Worm (Caenorhabditis elegans) whole organism, L4 larva: ENCODE data around the gene smk-1.

Source experiments
- D1046.2 ChIP-seq: fragments of 200-800 bp; sonication (Bioruptor generic); IDR thresholded peaks from 2 replicates; pipeline ENCODE4 v1.3.6; 2022; ENCODE audit warnings: missing genetic modification characterization, missing compliant biosample characterization
- F26F4.8 ChIP-seq: fragments of 200-800 bp; sonication (Bioruptor generic); conservative IDR thresholded peaks from 2 replicates; pipeline ENCODE4 v1.3.6; 2022; ENCODE audit warnings: missing genetic modification characterization, missing compliant biosample characterization
- R02D3.7 ChIP-seq: fragments of 150-350 bp; sonication (generic microtip); optimal IDR thresholded peaks from 3 replicates; lab custom pipeline; 2014; ENCODE audit warnings: missing biosample characterization, missing genetic modification characterization
- T20F7.1 ChIP-seq: fragments of 200-800 bp; sonication (Bioruptor generic); optimal IDR thresholded peaks from 2 replicates; lab custom pipeline; 2018; ENCODE audit warnings: mild to moderate bottlenecking, missing genetic modification characterization, missing compliant biosample characterization
- Y75B8A.6 ChIP-seq: fragments of 200-800 bp; sonication (Bioruptor generic); IDR thresholded peaks from 2 replicates; pipeline ENCODE4 v1.3.6; 2022; ENCODE audit warnings: missing genetic modification reagents, missing genetic modification characterization, missing compliant biosample characterization
- ZK337.2 ChIP-seq: fragments of 200-800 bp; sonication (Bioruptor generic); IDR thresholded peaks from 2 replicates; pipeline ENCODE4 v1.3.6; 2022; ENCODE audit warnings: missing genetic modification reagents, missing genetic modification characterization, missing compliant biosample characterization
- ZK546.5 ChIP-seq, 2 experiments: sonication (generic microtip); optimal IDR thresholded peaks; 2 replicates each; lab custom pipeline; 2017; ENCODE audit warnings: missing biosample characterization in 2 of 2, missing genetic modification characterization in 2 of 2
- aha-1 ChIP-seq: fragments of 150-350 bp; peaks from one replicate; lab custom pipeline; 2014; ENCODE audit warnings: missing biosample characterization, missing genetic modification characterization
- aly-2 ChIP-seq: sonication (generic microtip); optimal IDR thresholded peaks from 2 replicates; lab custom pipeline; 2018; ENCODE audit warnings: missing biosample characterization, missing genetic modification characterization
- ama-1 ChIP-seq: fragments of 150-350 bp; optimal IDR thresholded peaks from 2 replicates; lab custom pipeline; 2014; ENCODE audit warnings: inconsistent platforms, mixed read lengths
- ceh-62 ChIP-seq: sonication (generic microtip); optimal IDR thresholded peaks from 2 replicates; lab custom pipeline; 2017; ENCODE audit warnings: missing biosample characterization, missing genetic modification characterization
- cey-2 ChIP-seq: sonication (generic microtip); optimal IDR thresholded peaks from 3 replicates; lab custom pipeline; 2017; ENCODE audit warnings: missing genetic modification characterization, mild to moderate bottlenecking, missing compliant biosample characterization, antibody characterized with exemption, borderline replicate concordance; ENCODE audit not compliant: insufficient read depth
- ctbp-1 ChIP-seq: fragments of 200-800 bp; sonication (Bioruptor generic); IDR thresholded peaks from 2 replicates; pipeline ENCODE4 v1.3.6; 2022; ENCODE audit warnings: missing genetic modification reagents, missing genetic modification characterization, missing compliant biosample characterization
- daf-12 ChIP-seq: fragments of 150-350 bp; optimal IDR thresholded peaks from 2 replicates; lab custom pipeline; 2014; ENCODE audit warnings: missing biosample characterization, missing genetic modification reagents, missing genetic modification characterization
- daf-16 ChIP-seq, 3 experiments: sonication (generic microtip); optimal IDR thresholded peaks; 2 replicates each; lab custom pipeline; 2016 to 2017; ENCODE audit warnings: missing genetic modification characterization in 3 of 3, missing genetic modification reagents in 3 of 3, mild to moderate bottlenecking in 2 of 3, missing compliant biosample characterization in 2 of 3, missing biosample characterization in 1 of 3, moderate library complexity in 1 of 3
- dmd-6 ChIP-seq: fragments of 200-800 bp; sonication (Bioruptor generic); IDR thresholded peaks from 2 replicates; pipeline ENCODE4 v1.3.6; 2022; ENCODE audit warnings: missing genetic modification reagents, missing genetic modification characterization, missing compliant biosample characterization
- dmd-8 ChIP-seq: fragments of 200-800 bp; sonication (Bioruptor generic); IDR thresholded peaks from 2 replicates; pipeline ENCODE4 v1.3.6; 2022; ENCODE audit warnings: missing genetic modification characterization, missing compliant biosample characterization
- egl-27 ChIP-seq: sonication (generic microtip); optimal IDR thresholded peaks from 3 replicates; lab custom pipeline; 2017; ENCODE audit warnings: missing biosample characterization, missing genetic modification reagents, missing genetic modification characterization
- fkh-10 ChIP-seq: fragments of 150-350 bp; optimal IDR thresholded peaks from 2 replicates; lab custom pipeline; 2014; ENCODE audit warnings: missing biosample characterization, missing genetic modification reagents, missing genetic modification characterization
- fos-1 ChIP-seq: fragments of 150-350 bp; optimal IDR thresholded peaks from 2 replicates; lab custom pipeline; 2014; ENCODE audit warnings: missing biosample characterization, missing genetic modification characterization
- gei-8 ChIP-seq: fragments of 200-800 bp; sonication (Bioruptor generic); optimal IDR thresholded peaks from 2 replicates; lab custom pipeline; 2018; ENCODE audit warnings: mild to moderate bottlenecking, missing genetic modification characterization, missing compliant biosample characterization
- hlh-11 ChIP-seq: fragments of 200-800 bp; sonication (Bioruptor generic); optimal IDR thresholded peaks from 2 replicates; lab custom pipeline; 2018; ENCODE audit warnings: mild to moderate bottlenecking, missing genetic modification characterization, missing compliant biosample characterization
- hlh-30 ChIP-seq: sonication (generic microtip); optimal IDR thresholded peaks from 2 replicates; lab custom pipeline; 2017; ENCODE audit warnings: antibody characterized with exemption, mild to moderate bottlenecking, missing genetic modification characterization, missing compliant biosample characterization; ENCODE audit not compliant: insufficient read depth
- hmg-1.1 ChIP-seq: fragments of 200-800 bp; sonication (Bioruptor generic); IDR thresholded peaks from 2 replicates; pipeline ENCODE4 v1.3.6; 2022; ENCODE audit warnings: missing genetic modification reagents, missing genetic modification characterization, missing compliant biosample characterization
- lir-3 ChIP-seq: sonication (generic microtip); optimal IDR thresholded peaks from 2 replicates; lab custom pipeline; 2016; ENCODE audit warnings: mild to moderate bottlenecking, missing genetic modification characterization, missing compliant biosample characterization
- lsy-2 ChIP-seq, 2 experiments: fragments of 150-350 bp in 1 of 2; sonication (generic microtip) in 1 of 2; optimal IDR thresholded peaks; 2 replicates each; lab custom pipeline; 2014 to 2017; ENCODE audit warnings: missing biosample characterization in 2 of 2, missing genetic modification characterization in 2 of 2
- madf-9 ChIP-seq: fragments of 200-800 bp; sonication (Bioruptor generic); conservative IDR thresholded peaks from 2 replicates; pipeline ENCODE4 v1.3.6; 2022; ENCODE audit warnings: missing genetic modification reagents, missing genetic modification characterization, missing compliant biosample characterization
- mep-1 ChIP-seq: fragments of 150-350 bp; sonication (generic microtip); optimal IDR thresholded peaks from 3 replicates; lab custom pipeline; 2014; ENCODE audit warnings: missing biosample characterization, missing genetic modification characterization
- mes-2 ChIP-seq: sonication (generic microtip); optimal IDR thresholded peaks from 2 replicates; lab custom pipeline; 2016; ENCODE audit warnings: missing genotype, mild to moderate bottlenecking, missing genetic modification characterization, missing compliant biosample characterization; ENCODE audit not compliant: poor library complexity, severe bottlenecking
- mxl-2 ChIP-seq: fragments of 200-800 bp; sonication (Bioruptor generic); conservative IDR thresholded peaks from 2 replicates; pipeline ENCODE4 v1.3.6; 2022; ENCODE audit warnings: missing genetic modification reagents, missing genetic modification characterization, missing compliant biosample characterization
- mxl-3 ChIP-seq: fragments of 200-800 bp; sonication (Bioruptor generic); optimal IDR thresholded peaks from 2 replicates; lab custom pipeline; 2018; ENCODE audit warnings: mild to moderate bottlenecking, missing genetic modification characterization, missing compliant biosample characterization
- nhr-10 ChIP-seq: fragments of 150-350 bp; optimal IDR thresholded peaks from 2 replicates; lab custom pipeline; 2014; ENCODE audit warnings: missing biosample characterization, missing genetic modification characterization
- nhr-11 ChIP-seq: fragments of 150-350 bp; optimal IDR thresholded peaks from 2 replicates; lab custom pipeline; 2014; ENCODE audit warnings: missing biosample characterization, missing genetic modification characterization
- nhr-25 ChIP-seq: sonication (generic microtip); optimal IDR thresholded peaks from 2 replicates; lab custom pipeline; 2017; ENCODE audit warnings: missing genetic modification characterization, mild to moderate bottlenecking, missing compliant biosample characterization, antibody characterized with exemption, moderate library complexity, borderline replicate concordance; ENCODE audit not compliant: insufficient read depth
- nhr-28 ChIP-seq: fragments of 150-350 bp; optimal IDR thresholded peaks from 2 replicates; lab custom pipeline; 2014; ENCODE audit warnings: missing biosample characterization, missing genetic modification characterization
- nhr-42 ChIP-seq: fragments of 200-800 bp; sonication (Bioruptor generic); IDR thresholded peaks from 2 replicates; pipeline ENCODE4 v1.3.6; 2022; ENCODE audit warnings: missing genetic modification characterization, missing compliant biosample characterization
- nhr-77 ChIP-seq: fragments of 150-350 bp; optimal IDR thresholded peaks from 2 replicates; lab custom pipeline; 2014; ENCODE audit warnings: missing biosample characterization, missing genetic modification characterization
- pha-4 ChIP-seq, 2 experiments: fragments of 150-350 bp in 1 of 2; fragments of 200-800 bp in 1 of 2; sonication (Bioruptor generic) in 1 of 2; IDR thresholded peaks in 1 of 2; optimal IDR thresholded peaks in 1 of 2; 2 replicates each; pipeline versions ENCODE4 v1.3.6 to Lab custom; 2014 to 2022; ENCODE audit warnings: missing genetic modification characterization in 2 of 2, missing genetic modification reagents in 2 of 2, missing biosample characterization in 1 of 2, missing compliant biosample characterization in 1 of 2
- php-3 ChIP-seq: fragments of 200-800 bp; sonication (Bioruptor generic); IDR thresholded peaks from 2 replicates; pipeline ENCODE4 v1.3.6; 2022; ENCODE audit warnings: missing genetic modification reagents, missing genetic modification characterization, missing compliant biosample characterization
- pqm-1 ChIP-seq: sonication (generic microtip); optimal IDR thresholded peaks from 2 replicates; lab custom pipeline; 2017; ENCODE audit warnings: missing biosample characterization, missing genetic modification characterization
- spr-1 ChIP-seq: sonication (generic microtip); optimal IDR thresholded peaks from 2 replicates; lab custom pipeline; 2016; ENCODE audit warnings: mild to moderate bottlenecking, missing genetic modification characterization, missing compliant biosample characterization
- tra-1 ChIP-seq: fragments of 200-800 bp; sonication (Bioruptor generic); IDR thresholded peaks from 2 replicates; pipeline ENCODE4 v1.3.6; 2022; ENCODE audit warnings: missing genetic modification reagents, missing genetic modification characterization, missing compliant biosample characterization
- unc-62 ChIP-seq, 3 experiments: fragments of 150-350 bp in 1 of 3; sonication (generic microtip); optimal IDR thresholded peaks in 2 of 3; peaks in 1 of 3; 1 replicate in 1 of 3; 2 replicates in 2 of 3; lab custom pipeline; 2014 to 2017; ENCODE audit warnings: missing biosample characterization in 3 of 3, missing genetic modification characterization in 3 of 3, missing genetic modification reagents in 3 of 3, missing genotype in 1 of 3
- zfp-2 ChIP-seq: sonication (generic microtip); optimal IDR thresholded peaks from 2 replicates; lab custom pipeline; 2016; ENCODE audit warnings: mild to moderate bottlenecking, missing genetic modification characterization, missing compliant biosample characterization

smk-1 gene

ce11 chrV:8653080-8653821 lies 45.7 kb downstream of the smk-1 start (continued):
- TF ChIP-seq spr-1 (tag; lab: Kevin White, UChicago) (no peak), F26F4.8 (GFP tag; lab: Robert Waterston, UW) (no peak), mxl-2 (GFP tag; lab: Robert Waterston, UW) (0 out of 2 replicates have a peak, but pooled peaks have one; percentile 27), unc-62 (GFP tag; optimal IDR thresholded peaks at IDR 0.05 in 1 of 2; lab: Kevin White, UChicago) (peak in 1 of 2 experiments; percentile 92), unc-62 (tag; optimal IDR thresholded peaks at IDR 0.05; lab: Kevin White, UChicago) (no peak), tra-1 (GFP tag; lab: Robert Waterston, UW) (peak; percentile 89; the same call in 1 of the 2 replicates), ZK546.5 (tag; optimal IDR thresholded peaks at IDR 0.05; lab: Kevin White, UChicago) (no peak), hlh-30 (tag; lab: Kevin White, UChicago) (peak; percentile 10), fos-1 (no peak), mes-2 (no peak), php-3 (GFP tag; lab: Robert Waterston, UW) (peak; percentile 88), mep-1 (tag; lab: Kevin White, UChicago) (no peak), aly-2 (tag; lab: Kevin White, UChicago) (no peak), dmd-6 (GFP tag; lab: Robert Waterston, UW) (peak; percentile 92), madf-9 (no peak), nhr-10 (no peak), nhr-28 (tag; lab: Kevin White, UChicago) (peak; percentile 61), fkh-10 (GFP tag; lab: Kevin White, UChicago) (no peak), nhr-77 (tag; lab: Kevin White, UChicago) (no peak), hmg-1.1 (GFP tag; lab: Robert Waterston, UW) (0 out of 2 replicates have a peak, but pooled peaks have one; percentile 13), Y75B8A.6 (GFP tag; lab: Robert Waterston, UW) (no peak), ceh-62 (no peak), gei-8 (GFP tag; lab: Kevin White, UChicago) (no peak), T20F7.1 (GFP tag; lab: Kevin White, UChicago) (no peak), ctbp-1 (GFP tag; lab: Robert Waterston, UW) (no peak), cey-2 (no peak), dmd-8 (GFP tag; lab: Robert Waterston, UW) (no peak), daf-12 (tag; lab: Kevin White, UChicago) (no peak), nhr-42 (GFP tag; lab: Robert Waterston, UW) (no peak)

DNA sequence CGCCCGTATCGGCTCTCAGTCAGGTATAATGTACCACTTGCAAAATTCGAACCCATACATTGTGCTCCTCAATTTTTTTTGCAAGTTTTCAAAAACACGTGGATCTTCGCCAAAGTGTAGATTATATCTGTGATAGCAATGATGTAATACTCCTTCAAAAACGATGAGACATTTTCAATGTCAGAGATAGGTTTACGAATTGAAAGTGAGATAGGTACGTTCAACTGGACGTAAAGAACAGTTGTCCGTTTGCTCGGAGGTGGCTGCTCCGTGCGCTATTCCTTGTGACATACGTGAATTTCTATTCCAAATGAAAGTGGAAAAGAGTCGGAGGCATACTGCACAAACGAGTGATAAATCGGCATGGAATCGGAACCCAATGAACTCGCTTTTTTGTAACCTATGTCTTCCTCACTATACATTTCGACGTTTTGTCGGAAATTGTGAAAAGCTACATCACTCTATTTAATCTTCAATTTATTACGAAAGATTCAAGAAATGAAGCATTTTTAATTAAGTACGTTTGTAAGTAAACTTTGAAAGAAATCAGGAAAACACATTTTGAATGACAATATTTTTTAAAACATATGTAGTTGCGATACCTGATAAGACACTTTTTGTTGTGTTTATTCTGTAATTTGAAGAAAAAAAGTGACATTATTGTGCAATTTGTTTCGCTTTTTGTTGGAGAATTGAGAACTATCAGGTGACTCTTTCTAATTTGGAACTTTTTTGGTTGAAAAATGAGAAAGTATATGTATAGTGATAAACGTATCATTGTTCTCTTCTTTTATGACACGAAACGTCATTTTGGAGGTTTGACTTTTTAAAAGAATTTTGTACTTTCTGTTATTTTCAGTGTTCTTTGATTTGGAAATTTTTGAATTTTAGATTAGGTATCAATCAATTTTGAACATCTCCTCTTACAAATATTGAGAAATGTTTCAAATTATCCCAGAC lies 47.1 kb downstream of the smk-1 start:
- TF ChIP-seq ZK337.2 (GFP tag; lab: Robert Waterston, UW) = no peak
- TF ChIP-seq lsy-2 (tag; optimal IDR thresholded peaks at IDR 0.05; lab: Kevin White, UChicago) = peak in 1 of 2 experiments; percentile 11
- TF ChIP-seq tra-1 (GFP tag; lab: Robert Waterston, UW) = no peak
- TF ChIP-seq lir-3 (tag; lab: Kevin White, UChicago) = no peak
- no peak for TF ChIP-seq D1046.2 (GFP tag; lab: Robert Waterston, UW)
- TF ChIP-seq T20F7.1 (GFP tag; lab: Kevin White, UChicago) = peak; percentile 54
- peak; percentile 61 for TF ChIP-seq pqm-1 (tag; lab: Kevin White, UChicago)
- TF ChIP-seq nhr-77 (tag; lab: Kevin White, UChicago) = peak; percentile 89
- TF ChIP-seq hlh-11 (tag; lab: Kevin White, UChicago) = peak; percentile 10
- TF ChIP-seq R02D3.7 (tag; lab: Kevin White, UChicago) = no peak
- peak in 1 of 2 experiments; percentile 92 for TF ChIP-seq unc-62 (GFP tag; optimal IDR thresholded peaks at IDR 0.05 in 1 of 2; lab: Kevin White, UChicago)
- TF ChIP-seq unc-62 (tag; optimal IDR thresholded peaks at IDR 0.05; lab: Kevin White, UChicago) = no peak
- no peak for TF ChIP-seq zfp-2 (tag; lab: Kevin White, UChicago)
- TF ChIP-seq ama-1 (lab: Kevin White, UChicago) = no peak
- no peak for TF ChIP-seq nhr-25 (tag; lab: Kevin White, UChicago)
- peak; percentile 38 for TF ChIP-seq nhr-11 (tag; lab: Kevin White, UChicago)
- TF ChIP-seq daf-16 (GFP tag; optimal IDR thresholded peaks at IDR 0.05; lab: Kevin White, UChicago) = peak in 1 of 2 experiments; percentile 31
- TF ChIP-seq daf-16 (tag; optimal IDR thresholded peaks at IDR 0.05; lab: Kevin White, UChicago) = peak; percentile 91
- TF ChIP-seq pha-4 (GFP tag; IDR thresholded peaks at IDR 0.05; lab: Robert Waterston, UW) = no peak
- TF ChIP-seq pha-4 (tag; optimal IDR thresholded peaks at IDR 0.05; lab: Kevin White, UChicago) = no peak
- peak; percentile 55 for TF ChIP-seq mxl-3 (GFP tag; lab: Kevin White, UChicago)
- peak; percentile 83 for TF ChIP-seq aha-1 (tag; lab: Kevin White, UChicago)
- TF ChIP-seq egl-27 (tag; lab: Kevin White, UChicago) = no peak
- no peak for TF ChIP-seq mes-2
- peak; percentile 80 for TF ChIP-seq nhr-28 (tag; lab: Kevin White, UChicago)
